Fruit fly (Drosophila melanogaster): ENCODE results near the gene CG6527.

DNA sequence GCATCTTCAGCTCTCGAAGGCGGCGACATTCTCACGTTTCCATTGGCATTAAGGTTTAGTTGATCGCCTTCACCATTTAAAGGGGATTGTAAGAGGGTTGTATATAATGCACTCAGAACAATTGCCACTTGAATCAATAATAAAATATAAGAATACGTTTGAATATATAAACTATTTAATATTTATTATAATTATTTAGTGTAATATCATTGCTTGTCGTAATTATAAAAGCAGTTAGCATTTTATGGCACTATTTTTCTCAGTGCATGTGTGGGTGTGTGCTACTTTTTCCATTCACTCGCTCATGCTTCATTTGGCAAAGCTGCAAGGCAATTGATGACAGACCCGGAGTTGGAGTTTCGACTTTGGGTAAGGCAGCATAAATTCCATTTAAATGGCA lies 3.4 kb upstream of the CG6527 start:
- TF ChIP-seq CTCF (optimal IDR thresholded peaks at IDR 0.05) (no peak), CG8478 (optimal IDR thresholded peaks at IDR 0.05) (no peak)
